Worm (Caenorhabditis elegans): Measurements from ENCODE around the gene alkb-1.

ce11 chrII:1466448-1466847 lies 54.2 kb downstream of the alkb-1 start, which contains the start of gene Y51H7C.13:
- TF ChIP-seq W03F9.2 (tag; optimal IDR thresholded peaks at IDR 0.05) = no peak
- no peak for TF ChIP-seq him-1 (tag; optimal IDR thresholded peaks at IDR 0.05)

Data from whole organism, L4/young adult.